Worm (Caenorhabditis elegans) whole organism, L4 larva: Measurements from ENCODE around the gene Y54F10BM.13.

Experiments used
- D1046.2 ChIP-seq: fragments of 200-800 bp; sonication (Bioruptor generic); IDR thresholded peaks from 2 replicates; pipeline ENCODE4 v1.3.6; 2022; ENCODE audit warnings: missing genetic modification characterization, missing compliant biosample characterization
- F10B5.3 ChIP-seq: sonication (generic microtip); optimal IDR thresholded peaks from 2 replicates; lab custom pipeline; 2016; ENCODE audit warnings: mild to moderate bottlenecking, missing genetic modification characterization, missing compliant biosample characterization
- F26F4.8 ChIP-seq: fragments of 200-800 bp; sonication (Bioruptor generic); conservative IDR thresholded peaks from 2 replicates; pipeline ENCODE4 v1.3.6; 2022; ENCODE audit warnings: missing genetic modification characterization, missing compliant biosample characterization
- T26A8.4 ChIP-seq: fragments of 200-800 bp; sonication (Bioruptor generic); IDR thresholded peaks from 2 replicates; pipeline ENCODE4 v1.3.6; 2022; ENCODE audit warnings: missing genetic modification characterization, missing compliant biosample characterization
- Y105C5A.15 ChIP-seq: fragments of 200-800 bp; sonication (Bioruptor generic); IDR thresholded peaks from 2 replicates; pipeline ENCODE4 v1.3.6; 2022; ENCODE audit warnings: missing genetic modification characterization, missing compliant biosample characterization
- Y5F2A.4 ChIP-seq: fragments of 200-800 bp; sonication (Bioruptor generic); optimal IDR thresholded peaks from 2 replicates; lab custom pipeline; 2018; ENCODE audit warnings: mild to moderate bottlenecking, missing genetic modification characterization, missing compliant biosample characterization
- ZK546.5 ChIP-seq, 2 experiments: sonication (generic microtip); optimal IDR thresholded peaks; 2 replicates each; lab custom pipeline; 2017; ENCODE audit warnings: missing biosample characterization in 2 of 2, missing genetic modification characterization in 2 of 2
- arid-1 ChIP-seq: fragments of 200-800 bp; sonication (Bioruptor generic); conservative IDR thresholded peaks from 2 replicates; pipeline ENCODE4 v1.3.6; 2022; ENCODE audit warnings: missing genetic modification reagents, missing genetic modification characterization, missing compliant biosample characterization
- ceh-20 ChIP-seq: fragments of 200-800 bp; sonication (Bioruptor generic); IDR thresholded peaks from 2 replicates; pipeline ENCODE4 v1.3.6; 2022; ENCODE audit warnings: missing genetic modification reagents, missing genetic modification characterization, missing compliant biosample characterization
- ceh-32 ChIP-seq: sonication (generic microtip); optimal IDR thresholded peaks from 2 replicates; lab custom pipeline; 2016; ENCODE audit warnings: mild to moderate bottlenecking, missing genetic modification characterization, missing compliant biosample characterization; ENCODE audit not compliant: poor library complexity
- daf-8 ChIP-seq: fragments of 200-800 bp; sonication (Bioruptor generic); IDR thresholded peaks from 2 replicates; pipeline ENCODE4 v1.3.6; 2022; ENCODE audit warnings: missing genetic modification characterization, missing compliant biosample characterization
- dmd-6 ChIP-seq: fragments of 200-800 bp; sonication (Bioruptor generic); IDR thresholded peaks from 2 replicates; pipeline ENCODE4 v1.3.6; 2022; ENCODE audit warnings: missing genetic modification reagents, missing genetic modification characterization, missing compliant biosample characterization
- dmd-8 ChIP-seq: fragments of 200-800 bp; sonication (Bioruptor generic); IDR thresholded peaks from 2 replicates; pipeline ENCODE4 v1.3.6; 2022; ENCODE audit warnings: missing genetic modification characterization, missing compliant biosample characterization
- dpl-1 ChIP-seq: fragments of 150-350 bp; optimal IDR thresholded peaks from 2 replicates; lab custom pipeline; 2014; ENCODE audit warnings: missing biosample characterization, missing genetic modification reagents, missing genetic modification characterization
- duxl-1 ChIP-seq: sonication (generic microtip); optimal IDR thresholded peaks from 2 replicates; lab custom pipeline; 2016; ENCODE audit warnings: mild to moderate bottlenecking, missing genetic modification characterization, moderate library complexity, missing compliant biosample characterization; ENCODE audit not compliant: poor library complexity
- egl-27 ChIP-seq: sonication (generic microtip); optimal IDR thresholded peaks from 3 replicates; lab custom pipeline; 2017; ENCODE audit warnings: missing biosample characterization, missing genetic modification reagents, missing genetic modification characterization
- fkh-10 ChIP-seq: fragments of 150-350 bp; optimal IDR thresholded peaks from 2 replicates; lab custom pipeline; 2014; ENCODE audit warnings: missing biosample characterization, missing genetic modification reagents, missing genetic modification characterization
- lin-1 ChIP-seq: fragments of 200-800 bp; sonication (Bioruptor generic); IDR thresholded peaks from 2 replicates; pipeline ENCODE4 v1.3.6; 2022; ENCODE audit warnings: missing genetic modification reagents, missing genetic modification characterization, missing compliant biosample characterization
- lin-15B ChIP-seq: fragments of 150-350 bp; sonication (generic microtip); optimal IDR thresholded peaks from 3 replicates; lab custom pipeline; 2014; ENCODE audit warnings: missing biosample characterization, missing genetic modification characterization
- madf-5 ChIP-seq, 2 experiments: fragments of 200-800 bp; sonication (Bioruptor generic); IDR thresholded peaks; 2 replicates each; pipeline ENCODE4 v1.3.6; 2022; ENCODE audit warnings: missing compliant biosample characterization in 2 of 2, missing genetic modification characterization in 2 of 2
- mdl-1 ChIP-seq, 2 experiments: fragments of 150-350 bp in 1 of 2; sonication (generic microtip) in 1 of 2; optimal IDR thresholded peaks; 2 replicates each; lab custom pipeline; 2014 to 2017; ENCODE audit warnings: missing biosample characterization in 2 of 2, missing genetic modification characterization in 2 of 2
- mdt-29 ChIP-seq: fragments of 200-800 bp; sonication (Bioruptor generic); IDR thresholded peaks from 2 replicates; pipeline ENCODE4 v1.3.6; 2022; ENCODE audit warnings: missing genetic modification reagents, missing genetic modification characterization, missing compliant biosample characterization
- mep-1 ChIP-seq: fragments of 150-350 bp; sonication (generic microtip); optimal IDR thresholded peaks from 3 replicates; lab custom pipeline; 2014; ENCODE audit warnings: missing biosample characterization, missing genetic modification characterization
- mes-2 ChIP-seq: sonication (generic microtip); optimal IDR thresholded peaks from 2 replicates; lab custom pipeline; 2016; ENCODE audit warnings: missing genotype, mild to moderate bottlenecking, missing genetic modification characterization, missing compliant biosample characterization; ENCODE audit not compliant: poor library complexity, severe bottlenecking
- nhr-111 ChIP-seq: fragments of 200-800 bp; sonication (Bioruptor generic); optimal IDR thresholded peaks from 2 replicates; lab custom pipeline; 2018; ENCODE audit warnings: mild to moderate bottlenecking, missing genetic modification characterization, missing compliant biosample characterization
- nhr-237 ChIP-seq: sonication (generic microtip); optimal IDR thresholded peaks from 2 replicates; lab custom pipeline; 2017; ENCODE audit warnings: missing biosample characterization, missing genetic modification characterization
- nhr-41 ChIP-seq: fragments of 200-800 bp; sonication (Bioruptor generic); IDR thresholded peaks from 2 replicates; pipeline ENCODE4 v1.3.6; 2022; ENCODE audit warnings: missing genetic modification reagents, missing genetic modification characterization, missing compliant biosample characterization
- nhr-48 ChIP-seq: sonication (generic microtip); optimal IDR thresholded peaks from 2 replicates; lab custom pipeline; 2016; ENCODE audit warnings: mild to moderate bottlenecking, missing genetic modification characterization, missing compliant biosample characterization
- php-3 ChIP-seq: fragments of 200-800 bp; sonication (Bioruptor generic); IDR thresholded peaks from 2 replicates; pipeline ENCODE4 v1.3.6; 2022; ENCODE audit warnings: missing genetic modification reagents, missing genetic modification characterization, missing compliant biosample characterization
- pqm-1 ChIP-seq: sonication (generic microtip); optimal IDR thresholded peaks from 2 replicates; lab custom pipeline; 2017; ENCODE audit warnings: missing biosample characterization, missing genetic modification characterization
- rbr-2 ChIP-seq: sonication (generic microtip); optimal IDR thresholded peaks from 2 replicates; lab custom pipeline; 2016; ENCODE audit warnings: missing genotype, missing genetic modification characterization, missing compliant biosample characterization
- saeg-2 ChIP-seq: fragments of 200-800 bp; sonication (Bioruptor generic); IDR thresholded peaks from 2 replicates; pipeline ENCODE4 v1.3.6; 2022; ENCODE audit warnings: missing genetic modification reagents, missing genetic modification characterization, missing compliant biosample characterization
- set-16 ChIP-seq: fragments of 200-800 bp; sonication (Bioruptor generic); IDR thresholded peaks from 2 replicates; pipeline ENCODE4 v1.3.6; 2022; ENCODE audit warnings: missing genetic modification reagents, missing genetic modification characterization, missing compliant biosample characterization
- snpc-1.2 ChIP-seq: fragments of 200-800 bp; sonication (Bioruptor generic); IDR thresholded peaks from 2 replicates; pipeline ENCODE4 v1.3.6; 2022; ENCODE audit warnings: missing genetic modification reagents, missing genetic modification characterization, missing compliant biosample characterization
- snpc-4 ChIP-seq: fragments of 150-350 bp; optimal IDR thresholded peaks from 2 replicates; lab custom pipeline; 2014; ENCODE audit warnings: missing biosample characterization, missing genetic modification characterization
- unc-39 ChIP-seq: sonication (generic microtip); optimal IDR thresholded peaks from 2 replicates; lab custom pipeline; 2017; ENCODE audit warnings: missing biosample characterization, missing genetic modification characterization
- unc-62 ChIP-seq, 3 experiments: fragments of 150-350 bp in 1 of 3; sonication (generic microtip); optimal IDR thresholded peaks in 2 of 3; peaks in 1 of 3; 1 replicate in 1 of 3; 2 replicates in 2 of 3; lab custom pipeline; 2014 to 2017; ENCODE audit warnings: missing biosample characterization in 3 of 3, missing genetic modification characterization in 3 of 3, missing genetic modification reagents in 3 of 3, missing genotype in 1 of 3
- vab-7 ChIP-seq: fragments of 200-800 bp; sonication (Bioruptor generic); IDR thresholded peaks from 2 replicates; pipeline ENCODE4 v1.3.6; 2022; ENCODE audit warnings: missing genetic modification reagents, missing genetic modification characterization, missing compliant biosample characterization
- zag-1 ChIP-seq: fragments of 150-350 bp; optimal IDR thresholded peaks from 2 replicates; lab custom pipeline; 2014; ENCODE audit warnings: missing biosample characterization, missing genetic modification characterization
- zfp-3 ChIP-seq: fragments of 200-800 bp; sonication (Bioruptor generic); conservative IDR thresholded peaks from 2 replicates; pipeline ENCODE4 v1.3.6; 2022; ENCODE audit warnings: missing genetic modification reagents, missing genetic modification characterization, missing compliant biosample characterization
- zip-11 ChIP-seq: fragments of 200-800 bp; sonication (Bioruptor generic); IDR thresholded peaks from 2 replicates; pipeline ENCODE4 v1.3.6; 2022; ENCODE audit warnings: missing genetic modification characterization, missing compliant biosample characterization

Y54F10BM.13 gene

DNA sequence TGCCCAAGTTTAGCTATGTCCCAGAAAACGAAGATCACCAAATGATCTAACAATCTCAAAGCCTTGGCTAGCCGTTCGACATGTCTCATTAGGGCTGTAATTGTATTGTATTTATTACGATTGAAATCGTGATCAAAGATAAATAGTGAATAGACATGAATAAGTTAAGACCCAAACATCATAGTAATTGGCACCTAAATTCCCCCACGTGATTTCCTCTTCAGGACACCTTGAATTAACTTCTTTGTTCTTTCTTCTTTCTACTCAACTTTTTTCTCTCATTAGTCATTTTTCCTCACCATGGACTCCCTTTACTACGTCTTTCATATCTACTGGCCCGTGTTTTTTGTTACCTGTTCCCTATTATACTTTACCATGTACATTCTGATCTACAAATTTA lies 31.8 kb upstream of the Y54F10BM.13 start, which contains the start of gene srd-69:
Gene srd-69 (plus strand): TSS at position 301 of the 400 bp plus-strand sequence.
- TF ChIP-seq mdl-1 (tag; optimal IDR thresholded peaks at IDR 0.05; lab: Kevin White, UChicago) = no peak
- TF ChIP-seq nhr-111 (GFP tag; lab: Kevin White, UChicago) = no peak
- TF ChIP-seq snpc-1.2 (GFP tag; lab: Robert Waterston, UW) = no peak
- TF ChIP-seq mes-2 = no peak
- no peak for TF ChIP-seq F26F4.8
- no peak for TF ChIP-seq vab-7 (GFP tag; lab: Robert Waterston, UW)
- no peak for TF ChIP-seq Y105C5A.15 (GFP tag; lab: Robert Waterston, UW)
- TF ChIP-seq ZK546.5 (tag; optimal IDR thresholded peaks at IDR 0.05; lab: Kevin White, UChicago) = no peak
- no peak for TF ChIP-seq zag-1 (tag; lab: Kevin White, UChicago)
- TF ChIP-seq mep-1 (tag; lab: Kevin White, UChicago) = no peak
- no peak for TF ChIP-seq dmd-6 (GFP tag; lab: Robert Waterston, UW)
- TF ChIP-seq lin-15B (tag; lab: Kevin White, UChicago) = no peak
- TF ChIP-seq madf-5 (GFP tag; IDR thresholded peaks at IDR 0.05; lab: Robert Waterston, UW) = no peak
- TF ChIP-seq dmd-8 (GFP tag; lab: Robert Waterston, UW) = no peak
- no peak for TF ChIP-seq saeg-2
- no peak for TF ChIP-seq dpl-1 (GFP tag; lab: Kevin White, UChicago)
- TF ChIP-seq arid-1 = no peak
- no peak for TF ChIP-seq rbr-2

DNA sequence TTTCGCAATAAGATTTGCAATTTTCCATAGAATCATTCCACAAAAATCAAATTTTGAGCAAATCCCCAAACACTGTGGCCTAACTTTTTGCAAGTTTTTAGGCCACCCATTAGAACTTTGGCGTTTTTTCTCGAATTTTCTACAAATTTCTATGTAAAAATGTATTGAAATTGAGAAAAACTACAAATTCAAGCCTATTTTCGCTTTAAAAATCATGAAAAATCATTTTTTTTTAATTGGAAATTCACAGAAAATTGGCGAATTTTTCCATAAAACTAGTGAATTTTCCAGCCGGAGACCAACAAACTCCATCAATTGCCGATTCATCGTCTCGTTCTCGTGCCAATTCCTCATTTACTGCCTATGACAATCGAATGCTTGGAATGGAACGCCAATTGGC lies 19.1 kb upstream of the Y54F10BM.13 start:
- TF ChIP-seq mdt-29 (GFP tag; lab: Robert Waterston, UW) = no peak
- no peak for TF ChIP-seq snpc-4 (tag; lab: Kevin White, UChicago)
- TF ChIP-seq arid-1 = no peak
- TF ChIP-seq egl-27 (tag; lab: Kevin White, UChicago) = no peak
- no peak for TF ChIP-seq F26F4.8
- no peak for TF ChIP-seq unc-39 (tag; lab: Kevin White, UChicago)
- TF ChIP-seq T26A8.4 = no peak
- TF ChIP-seq F10B5.3 (tag; lab: Kevin White, UChicago) = no peak
- TF ChIP-seq fkh-10 (GFP tag; lab: Kevin White, UChicago) = no peak
- no peak for TF ChIP-seq zfp-3 (GFP tag; lab: Robert Waterston, UW)
- TF ChIP-seq ceh-32 (tag; lab: Kevin White, UChicago) = no peak
- no peak for TF ChIP-seq php-3 (GFP tag; lab: Robert Waterston, UW)
- no peak for TF ChIP-seq lin-1 (GFP tag; lab: Robert Waterston, UW)
- TF ChIP-seq zip-11 (GFP tag; lab: Robert Waterston, UW) = no peak
- TF ChIP-seq, all 104 proteins: peak for 0

DNA sequence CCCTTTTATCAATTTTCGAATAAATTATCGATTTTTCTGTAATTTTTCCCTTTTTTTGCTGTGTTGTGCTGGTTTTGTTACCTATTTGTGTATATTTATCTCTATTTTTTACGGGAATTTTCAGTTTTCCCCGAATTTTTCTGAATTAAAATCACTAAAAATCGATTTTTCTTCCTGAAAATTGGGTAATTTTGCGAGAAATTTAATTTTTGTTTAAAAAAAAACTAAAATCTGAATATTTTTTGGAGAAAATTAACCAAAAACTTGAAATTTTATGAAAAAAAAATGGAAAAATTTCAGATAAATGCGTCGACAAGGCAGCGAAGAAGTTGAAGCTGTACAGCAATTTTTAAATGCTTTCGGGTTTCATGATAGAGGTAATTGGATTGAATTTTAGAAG lies 16.4 kb upstream of the Y54F10BM.13 start, which contains the start of gene gip-1:
Gene gip-1 (plus strand): TSS at position 301 of the 400 bp plus-strand sequence.
- TF ChIP-seq nhr-48 (no peak), duxl-1 (no peak), set-16 (no peak), Y105C5A.15 (GFP tag; lab: Robert Waterston, UW) (no peak)
- TF ChIP-seq, all 104 proteins: peak for 0

DNA sequence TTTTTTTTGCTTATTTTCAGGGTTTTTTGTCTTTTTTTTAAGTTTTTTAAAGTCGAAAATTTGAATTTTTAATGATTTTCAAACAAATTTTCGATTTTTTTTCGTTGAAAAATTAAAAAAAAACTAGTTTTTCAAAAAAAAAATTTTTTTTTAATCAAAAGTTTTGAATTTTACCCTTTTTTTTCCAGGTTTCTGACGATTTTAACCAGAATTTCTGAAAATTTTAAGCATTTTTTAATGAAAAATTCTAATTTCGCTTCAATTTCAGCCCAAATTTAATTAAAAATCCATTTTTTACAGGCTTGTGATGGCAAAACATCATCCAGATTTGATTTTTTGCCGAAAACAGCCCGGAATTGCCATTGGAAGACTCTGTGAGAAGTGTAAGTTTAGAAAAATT lies 12.4 kb upstream of the Y54F10BM.13 start, which contains the start of gene phf-5:
Gene phf-5 (plus strand): TSS at position 301 of the 400 bp plus-strand sequence.
- no peak for TF ChIP-seq F26F4.8
- TF ChIP-seq unc-62 (GFP tag; optimal IDR thresholded peaks at IDR 0.05 in 1 of 2; lab: Kevin White, UChicago) = no peak
- no peak for TF ChIP-seq unc-62 (tag; optimal IDR thresholded peaks at IDR 0.05; lab: Kevin White, UChicago)
- TF ChIP-seq nhr-237 = no peak
- TF ChIP-seq pqm-1 (tag; lab: Kevin White, UChicago) = no peak
- no peak for TF ChIP-seq unc-39 (tag; lab: Kevin White, UChicago)
- TF ChIP-seq lin-15B (tag; lab: Kevin White, UChicago) = no peak
- TF ChIP-seq snpc-1.2 (GFP tag; lab: Robert Waterston, UW) = no peak
- no peak for TF ChIP-seq lin-1 (GFP tag; lab: Robert Waterston, UW)
- no peak for TF ChIP-seq nhr-41 (GFP tag; lab: Robert Waterston, UW)
- no peak for TF ChIP-seq ceh-20 (GFP tag; lab: Robert Waterston, UW)
- TF ChIP-seq D1046.2 (GFP tag; lab: Robert Waterston, UW) = no peak
- no peak for TF ChIP-seq Y5F2A.4 (GFP tag; lab: Kevin White, UChicago)
- TF ChIP-seq daf-8 (GFP tag; lab: Robert Waterston, UW) = no peak
